Worm (Caenorhabditis elegans): ENCODE results near the gene T04C9.2.

The T04C9.2 gene

ce11 chrIII:5975005-5975730 is 16.5 kb upstream of the T04C9.2 start, which contains the start of gene mlp-1:
TSS of gene mlp-1 (minus strand) at chrIII:5975055.
- TF ChIP-seq daf-12 (tag; optimal IDR thresholded peaks at IDR 0.05) (no peak), lin-29 (GFP tag; IDR thresholded peaks at IDR 0.05) (no peak), nhr-102 (tag; optimal IDR thresholded peaks at IDR 0.05) (no peak), lin-38 (GFP tag; IDR thresholded peaks at IDR 0.05) (no peak), nhr-41 (GFP tag; IDR thresholded peaks at IDR 0.05) (no peak), spr-3 (GFP tag; optimal IDR thresholded peaks at IDR 0.05) (no peak), zag-1 (tag; optimal IDR thresholded peaks at IDR 0.05) (no peak)

DNA sequence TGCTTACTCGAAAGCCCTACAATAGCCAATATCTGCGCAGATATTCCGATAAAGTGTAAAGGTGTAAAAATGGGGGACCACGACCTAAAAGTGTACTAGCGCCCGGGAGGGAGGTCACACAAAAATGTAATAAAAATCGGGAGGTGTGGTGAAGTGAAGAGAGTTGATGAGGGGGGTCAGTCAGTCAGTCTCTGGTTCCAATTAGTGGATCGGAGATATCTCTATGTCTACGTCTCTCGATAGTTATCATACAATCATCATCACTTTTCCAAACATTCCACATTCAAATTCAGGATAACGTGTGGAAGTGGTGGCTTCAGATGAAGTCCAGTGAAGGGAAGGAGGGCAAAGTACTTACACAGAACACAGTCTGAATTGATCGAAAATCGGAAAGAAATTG is 15.7 kb upstream of the T04C9.2 start:
- TF ChIP-seq daf-19 (GFP tag; conservative IDR thresholded peaks at IDR 0.05) (no peak), dmd-9 (GFP tag; IDR thresholded peaks at IDR 0.05) (no peak), F10B5.3 (tag; optimal IDR thresholded peaks at IDR 0.05) (no peak), jun-1 (tag; optimal IDR thresholded peaks at IDR 0.05) (no peak), nhr-111 (GFP tag; optimal IDR thresholded peaks at IDR 0.05) (no peak), ZK546.5 (tag; optimal IDR thresholded peaks at IDR 0.05) (no peak), dmd-8 (GFP tag; IDR thresholded peaks at IDR 0.05) (no peak), D1046.2 (GFP tag; IDR thresholded peaks at IDR 0.05) (no peak), spr-3 (GFP tag; optimal IDR thresholded peaks at IDR 0.05) (no peak), unc-130 (GFP tag; optimal IDR thresholded peaks at IDR 0.05) (no peak), ceh-82 (tag; optimal IDR thresholded peaks at IDR 0.05) (no peak), aha-1 (tag) (no peak), T20F7.1 (GFP tag; optimal IDR thresholded peaks at IDR 0.05) (no peak), ztf-11 (tag; optimal IDR thresholded peaks at IDR 0.05) (no peak), nhr-77 (tag; optimal IDR thresholded peaks at IDR 0.05) (no peak)

DNA sequence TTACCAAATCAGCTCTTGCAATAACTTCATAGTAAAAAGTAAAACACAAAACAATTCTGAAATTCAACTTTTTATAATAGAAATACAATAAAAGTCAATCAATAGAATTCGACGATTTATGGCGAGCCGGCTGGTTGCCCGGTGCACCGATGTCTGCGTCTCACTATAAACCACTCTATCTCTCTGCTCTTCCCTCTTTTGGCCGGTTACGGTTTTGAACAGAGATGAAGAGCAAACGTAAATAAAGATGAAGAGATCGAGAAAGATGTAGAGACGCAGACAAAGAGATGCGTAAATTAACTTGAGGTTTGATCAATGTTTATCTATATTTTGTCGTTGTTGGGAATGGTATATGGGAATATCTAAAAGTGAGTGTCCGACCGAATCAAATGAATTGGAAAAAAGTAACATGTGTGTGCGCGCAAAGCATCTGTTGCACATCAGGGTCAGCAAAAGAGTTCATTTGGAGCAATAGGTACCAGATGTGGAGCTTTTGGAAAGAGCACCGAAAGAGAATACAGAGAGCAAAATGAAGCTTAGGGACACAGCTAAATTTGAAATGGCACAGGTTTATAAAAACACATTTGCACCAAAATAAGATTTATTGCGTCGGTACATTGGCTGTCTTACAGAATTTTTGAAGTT is 11.3 kb upstream of the T04C9.2 start:
- TF ChIP-seq dve-1 (tag; optimal IDR thresholded peaks at IDR 0.05; ENCODE audit: insufficient read depth) (peak; percentile 55), snpc-4 (tag; optimal IDR thresholded peaks at IDR 0.05) (no peak), nhr-102 (tag; optimal IDR thresholded peaks at IDR 0.05) (no peak), nhr-28 (tag; optimal IDR thresholded peaks at IDR 0.05) (peak; percentile 12), nhr-76 (tag; optimal IDR thresholded peaks at IDR 0.05) (no peak), mdt-29 (GFP tag; IDR thresholded peaks at IDR 0.05) (no peak), unc-39 (tag; optimal IDR thresholded peaks at IDR 0.05) (no peak), pha-4 (GFP tag; IDR thresholded peaks at IDR 0.05) (no peak), pha-4 (tag; optimal IDR thresholded peaks at IDR 0.05) (no peak), hif-1 (tag; optimal IDR thresholded peaks at IDR 0.05) (no peak), zfp-2 (tag; optimal IDR thresholded peaks at IDR 0.05) (no peak), ceh-44 (GFP tag; IDR thresholded peaks at IDR 0.05) (no peak), mes-2 (tag; optimal IDR thresholded peaks at IDR 0.05; ENCODE audit: poor library complexity, severe bottlenecking) (peak; percentile 36), unc-62 (GFP tag; optimal IDR thresholded peaks at IDR 0.05 in 1 of 2) (peak in 1 of 2 experiments; percentile 58), unc-62 (tag; optimal IDR thresholded peaks at IDR 0.05) (no peak), lim-7 (GFP tag; IDR thresholded peaks at IDR 0.05) (no peak), lin-1 (GFP tag; IDR thresholded peaks at IDR 0.05) (no peak), ceh-32 (tag; optimal IDR thresholded peaks at IDR 0.05; ENCODE audit: poor library complexity) (no peak), hlh-11 (tag; optimal IDR thresholded peaks at IDR 0.05) (peak; percentile 32), unc-130 (GFP tag; optimal IDR thresholded peaks at IDR 0.05) (no peak), zip-11 (GFP tag; IDR thresholded peaks at IDR 0.05) (no peak), daf-16 (GFP tag; optimal IDR thresholded peaks at IDR 0.05) (no peak), daf-16 (tag; optimal IDR thresholded peaks at IDR 0.05) (peak; percentile 64), nhr-6 (tag; optimal IDR thresholded peaks at IDR 0.05) (peak; percentile 37), ceh-28 (tag; optimal IDR thresholded peaks at IDR 0.05) (no peak), nhr-237 (tag; optimal IDR thresholded peaks at IDR 0.05) (no peak), lin-13 (GFP tag; optimal IDR thresholded peaks at IDR 0.05) (no peak), mdl-1 (tag; optimal IDR thresholded peaks at IDR 0.05) (no peak), ama-1 (optimal IDR thresholded peaks at IDR 0.05) (no peak), jun-1 (tag; optimal IDR thresholded peaks at IDR 0.05) (no peak), dmd-9 (GFP tag; IDR thresholded peaks at IDR 0.05) (no peak)
